Worm (Caenorhabditis elegans) whole organism, L2 larva: Measurements from ENCODE around the gene vms-1.

Source experiments
- R02D3.7 ChIP-seq: fragments of 150-350 bp; optimal IDR thresholded peaks from 2 replicates; lab custom pipeline; 2014; ENCODE audit warnings: missing biosample characterization, missing genetic modification characterization
- dmd-4 ChIP-seq: sonication (generic microtip); optimal IDR thresholded peaks from 2 replicates; lab custom pipeline; 2017; ENCODE audit warnings: missing biosample characterization, missing genetic modification characterization
- egl-27 ChIP-seq: sonication (generic microtip); optimal IDR thresholded peaks from 3 replicates; lab custom pipeline; 2017; ENCODE audit warnings: missing biosample characterization, missing genetic modification reagents, missing genetic modification characterization
- lin-13 ChIP-seq: fragments of 150-350 bp; optimal IDR thresholded peaks from 2 replicates; lab custom pipeline; 2014; ENCODE audit warnings: missing biosample characterization, missing genetic modification reagents, missing genetic modification characterization
- nhr-25 ChIP-seq: fragments of 150-350 bp; sonication (generic microtip); optimal IDR thresholded peaks from 3 replicates; lab custom pipeline; 2014; ENCODE audit warnings: missing biosample characterization, missing genetic modification characterization
- sma-3 ChIP-seq: sonication (generic microtip); optimal IDR thresholded peaks from 2 replicates; lab custom pipeline; 2016; ENCODE audit warnings: missing genetic modification reagents, missing genetic modification characterization, missing compliant biosample characterization
- ztf-1 ChIP-seq: fragments of 200-800 bp; sonication (Bioruptor generic); conservative IDR thresholded peaks from 2 replicates; pipeline ENCODE4 v1.3.6; 2022; ENCODE audit warnings: missing genetic modification characterization, missing compliant biosample characterization
- ztf-4 ChIP-seq: fragments of 150-350 bp; optimal IDR thresholded peaks from 2 replicates; lab custom pipeline; 2014; ENCODE audit warnings: missing biosample characterization, missing genetic modification characterization

DNA sequence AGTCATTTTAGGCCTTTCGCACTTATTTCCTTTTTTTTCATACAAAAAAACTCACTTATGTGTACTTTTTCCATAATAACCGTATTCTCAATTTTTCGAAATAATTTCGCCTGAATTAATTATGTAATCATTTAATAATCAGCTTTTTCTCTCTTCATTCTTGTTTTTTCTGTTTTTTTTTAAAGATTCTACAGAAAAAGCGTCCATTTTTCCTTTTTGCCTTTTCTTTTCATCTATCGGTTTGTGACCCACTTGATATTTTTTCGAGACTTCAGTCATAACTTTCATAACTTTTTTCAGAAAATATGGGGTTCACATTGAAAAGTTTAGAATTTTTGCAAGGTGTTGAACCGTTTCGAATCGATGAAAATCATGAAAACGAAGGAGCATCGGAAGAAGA lies at the start of gene vms-1:
- no peak for TF ChIP-seq nhr-25 (tag; lab: Kevin White, UChicago)
- TF ChIP-seq dmd-4 (tag; lab: Kevin White, UChicago): no peak
- TF ChIP-seq ztf-1 (GFP tag; lab: Robert Waterston, UW): no peak
- no peak for TF ChIP-seq sma-3 (GFP tag; lab: Kevin White, UChicago)
- no peak for TF ChIP-seq ztf-4
- TF ChIP-seq R02D3.7 (tag; lab: Kevin White, UChicago): no peak
- no peak for TF ChIP-seq lin-13 (GFP tag; lab: Kevin White, UChicago)
- no peak for TF ChIP-seq egl-27 (tag; lab: Kevin White, UChicago)
